Fruit fly (Drosophila melanogaster) whole organism, embryonic: Measurements from ENCODE around the gene CG9166.

Source experiments
- cad ChIP-seq: fragments of >200 bp; optimal IDR thresholded peaks from 2 replicates; lab custom pipeline; 2017; ENCODE audit warnings: missing biosample characterization, missing genetic modification characterization
- da ChIP-seq: fragments of 200-800 bp; sonication (Bioruptor generic); optimal IDR thresholded peaks from 2 replicates; lab custom pipeline; 2016; ENCODE audit warnings: missing biosample characterization, missing genetic modification characterization
- psq ChIP-seq: fragments of 200-800 bp; sonication (Bioruptor generic); optimal IDR thresholded peaks from 2 replicates; lab custom pipeline; 2017; ENCODE audit warnings: missing biosample characterization, missing genetic modification characterization

DNA sequence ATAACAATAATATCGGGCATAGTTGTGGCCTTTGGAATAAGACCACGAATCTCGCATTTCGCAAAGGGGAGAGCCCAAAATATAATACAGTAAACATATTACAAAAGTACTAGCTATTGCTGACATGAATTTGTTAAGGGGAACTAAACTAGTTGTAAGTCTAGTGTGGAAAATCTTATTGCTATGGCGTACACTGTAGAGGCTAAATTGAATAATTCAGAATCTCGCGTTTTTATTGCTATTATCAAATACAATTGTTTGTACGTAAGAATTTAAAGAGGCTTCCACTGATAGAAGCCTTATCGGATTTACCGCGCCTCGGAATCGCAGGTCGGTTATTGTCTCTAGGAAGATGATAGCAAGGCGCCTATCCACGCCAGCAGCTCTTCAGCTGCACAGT lies 45.6 kb upstream of the CG9166 start:
- TF ChIP-seq cad (GFP tag; lab: Kevin White, UChicago) (no peak), psq (no peak), da (GFP tag; lab: Kevin White, UChicago) (no peak)
